Fruit fly (Drosophila melanogaster) ovary, adult (tissue): ENCODE measurements around the gene DCTN1-p150.

Experiments used
- CG17801 ChIP-seq: fragments of 200-800 bp; optimal IDR thresholded peaks from 2 replicates; lab custom pipeline; 2019; ENCODE audit warnings: missing biosample characterization, mild to moderate bottlenecking, missing genetic modification characterization, moderate library complexity; ENCODE audit not compliant: partially characterized antibody

The DCTN1-p150 gene

dm6 chr3L:13928769-13929594 is at the start of gene DCTN1-p150, which contains the start of gene CG8833:
TSS of gene DCTN1-p150 (plus strand) at chr3L:13929387.
TSS of gene CG8833 (minus strand) at chr3L:13929000.
- TF ChIP-seq CG17801 (GFP tag; lab: Kevin White, UChicago) = no peak

- TF ChIP-seq CG17801 (GFP tag; lab: Kevin White, UChicago) = no peak
These were observed 47.6 kb upstream of the DCTN1-p150 start for dm6 chr3L:13881555-13881954.

dm6 chr3L:13882532-13882931 is 46.7 kb upstream of the DCTN1-p150 start:
- no peak for TF ChIP-seq CG17801 (GFP tag; lab: Kevin White, UChicago)

dm6 chr3L:13884460-13885056 is 44.6 kb upstream of the DCTN1-p150 start:
- no peak for TF ChIP-seq CG17801 (GFP tag; lab: Kevin White, UChicago)

- no peak for TF ChIP-seq CG17801 (GFP tag; lab: Kevin White, UChicago)
These were observed 42.1 kb upstream of the DCTN1-p150 start for dm6 chr3L:13887092-13887491.

dm6 chr3L:13900635-13901034 is 28.6 kb upstream of the DCTN1-p150 start:
- no peak for TF ChIP-seq CG17801 (GFP tag; lab: Kevin White, UChicago)

dm6 chr3L:13903186-13904020 is 25.8 kb upstream of the DCTN1-p150 start, which contains the start of gene dysc:
TSS of gene dysc (minus strand) at chr3L:13903236.
- no peak for TF ChIP-seq CG17801 (GFP tag; lab: Kevin White, UChicago)

dm6 chr3L:13904021-13904325 is 25.2 kb upstream of the DCTN1-p150 start:
- no peak for TF ChIP-seq CG17801 (GFP tag; lab: Kevin White, UChicago)

- no peak for TF ChIP-seq CG17801 (GFP tag; lab: Kevin White, UChicago)
These were observed 24.8 kb upstream of the DCTN1-p150 start for dm6 chr3L:13904426-13904825.

dm6 chr3L:13905515-13905914 is 23.7 kb upstream of the DCTN1-p150 start:
- no peak for TF ChIP-seq CG17801 (GFP tag; lab: Kevin White, UChicago)

dm6 chr3L:13911649-13912260 is 17.4 kb upstream of the DCTN1-p150 start:
- no peak for TF ChIP-seq CG17801 (GFP tag; lab: Kevin White, UChicago)

dm6 chr3L:13912777-13913176 is 16.4 kb upstream of the DCTN1-p150 start:
- TF ChIP-seq CG17801 (GFP tag; lab: Kevin White, UChicago) = no peak

- TF ChIP-seq CG17801 (GFP tag; lab: Kevin White, UChicago) = no peak
These were observed 14.6 kb upstream of the DCTN1-p150 start for dm6 chr3L:13914573-13914972.

dm6 chr3L:13917589-13918198 is 11.5 kb upstream of the DCTN1-p150 start:
- TF ChIP-seq CG17801 (GFP tag; lab: Kevin White, UChicago) = no peak
